Worm (Caenorhabditis elegans) whole organism, young adult: ENCODE measurements around the gene F53B3.5.

Experiments used
- B0019.2 ChIP-seq: fragments of 200-800 bp; sonication (Bioruptor generic); conservative IDR thresholded peaks from 2 replicates; pipeline ENCODE4 v1.3.6; 2022; ENCODE audit warnings: missing genetic modification reagents, missing genetic modification characterization, missing compliant biosample characterization
- B0261.1 ChIP-seq: sonication (generic microtip); optimal IDR thresholded peaks from 2 replicates; lab custom pipeline; 2016; ENCODE audit warnings: mild to moderate bottlenecking, missing genetic modification characterization, moderate library complexity, missing compliant biosample characterization
- C17E4.6 ChIP-seq: fragments of 200-800 bp; sonication (Bioruptor generic); IDR thresholded peaks from 2 replicates; pipeline ENCODE4 v1.3.6; 2022; ENCODE audit warnings: missing genetic modification reagents, missing genetic modification characterization, missing compliant biosample characterization
- F23B12.7 ChIP-seq: sonication (generic microtip); optimal IDR thresholded peaks from 2 replicates; lab custom pipeline; 2017; ENCODE audit warnings: missing genetic modification characterization, mild to moderate bottlenecking, missing compliant biosample characterization, antibody characterized with exemption, moderate library complexity; ENCODE audit not compliant: insufficient read depth
- F57A8.1 ChIP-seq: fragments of 200-800 bp; sonication (Bioruptor generic); optimal IDR thresholded peaks from 2 replicates; lab custom pipeline; 2018; ENCODE audit warnings: mild to moderate bottlenecking, missing genetic modification characterization, moderate library complexity, missing compliant biosample characterization
- K11D2.4 ChIP-seq: fragments of 200-800 bp; sonication (Bioruptor generic); IDR thresholded peaks from 2 replicates; pipeline ENCODE4 v1.3.6; 2022; ENCODE audit warnings: missing genetic modification reagents, missing genetic modification characterization, missing compliant biosample characterization
- Y53G8AR.9 ChIP-seq: fragments of 200-800 bp; sonication (Bioruptor generic); conservative IDR thresholded peaks from 2 replicates; pipeline ENCODE4 v1.3.6; 2022; ENCODE audit warnings: missing genetic modification reagents, missing genetic modification characterization, missing compliant biosample characterization
- akir-1 ChIP-seq: fragments of 200-800 bp; sonication (Bioruptor generic); optimal IDR thresholded peaks from 2 replicates; lab custom pipeline; 2018; ENCODE audit warnings: mild to moderate bottlenecking, missing genetic modification characterization, moderate library complexity, missing compliant biosample characterization
- cebp-1 ChIP-seq, 2 experiments: fragments of 200-800 bp in 1 of 2; sonication (Bioruptor generic) in 1 of 2; sonication (generic microtip) in 1 of 2; IDR thresholded peaks in 1 of 2; optimal IDR thresholded peaks in 1 of 2; 2 replicates each; pipeline versions ENCODE4 v1.3.6 to Lab custom; 2017 to 2022; ENCODE audit warnings: missing compliant biosample characterization in 2 of 2, missing genetic modification characterization in 2 of 2, mild to moderate bottlenecking in 1 of 2, missing genetic modification reagents in 1 of 2, moderate library complexity in 1 of 2
- ceh-40 ChIP-seq: fragments of 200-800 bp; sonication (Bioruptor generic); IDR thresholded peaks from 2 replicates; pipeline ENCODE4 v1.3.6; 2022; ENCODE audit warnings: missing genetic modification characterization, missing compliant biosample characterization
- ceh-58 ChIP-seq: fragments of 200-800 bp; sonication (Bioruptor generic); IDR thresholded peaks from 2 replicates; pipeline ENCODE4 v1.3.6; 2022; ENCODE audit warnings: missing genetic modification characterization, missing compliant biosample characterization
- die-1 ChIP-seq: sonication (generic microtip); optimal IDR thresholded peaks from 2 replicates; lab custom pipeline; 2016; ENCODE audit warnings: missing genotype, mild to moderate bottlenecking, missing genetic modification characterization, missing compliant biosample characterization
- hlh-12 ChIP-seq: sonication (generic microtip); optimal IDR thresholded peaks from 2 replicates; lab custom pipeline; 2016; ENCODE audit warnings: missing genetic modification characterization, missing compliant biosample characterization
- hlh-26 ChIP-seq: fragments of 200-800 bp; sonication (Bioruptor generic); conservative IDR thresholded peaks from 2 replicates; pipeline ENCODE4 v1.3.6; 2022; ENCODE audit warnings: missing genetic modification reagents, missing genetic modification characterization, missing compliant biosample characterization
- hmg-20 ChIP-seq: fragments of 200-800 bp; sonication (Bioruptor generic); IDR thresholded peaks from 2 replicates; pipeline ENCODE4 v1.3.6; 2022; ENCODE audit warnings: missing genetic modification reagents, missing genetic modification characterization, missing compliant biosample characterization
- hsf-1 ChIP-seq: fragments of 200-800 bp; sonication (Bioruptor generic); IDR thresholded peaks from 2 replicates; pipeline ENCODE4 v1.3.6; 2022; ENCODE audit warnings: missing genetic modification reagents, missing genetic modification characterization, missing compliant biosample characterization
- let-526 ChIP-seq: fragments of 200-800 bp; sonication (Bioruptor generic); IDR thresholded peaks from 2 replicates; pipeline ENCODE4 v1.3.6; 2022; ENCODE audit warnings: missing genetic modification reagents, missing genetic modification characterization, missing compliant biosample characterization
- lin-40 ChIP-seq: sonication (generic microtip); optimal IDR thresholded peaks from 2 replicates; lab custom pipeline; 2016; ENCODE audit warnings: missing genetic modification characterization, mild to moderate bottlenecking, missing compliant biosample characterization, missing genotype, missing genetic modification reagents
- lin-54 ChIP-seq: fragments of 200-800 bp; sonication (Bioruptor generic); optimal IDR thresholded peaks from 2 replicates; lab custom pipeline; 2018; ENCODE audit warnings: mild to moderate bottlenecking, missing genetic modification characterization, missing compliant biosample characterization
- lsy-27 ChIP-seq: sonication (generic microtip); optimal IDR thresholded peaks from 2 replicates; lab custom pipeline; 2017; ENCODE audit warnings: missing genetic modification characterization, mild to moderate bottlenecking, missing compliant biosample characterization, antibody characterized with exemption, missing genotype, borderline replicate concordance; ENCODE audit not compliant: insufficient read depth
- madf-10 ChIP-seq: sonication (generic microtip); optimal IDR thresholded peaks from 2 replicates; lab custom pipeline; 2016; ENCODE audit warnings: mild to moderate bottlenecking, missing genetic modification characterization, missing compliant biosample characterization
- nfyb-1 ChIP-seq: fragments of 200-800 bp; sonication (Bioruptor generic); IDR thresholded peaks from 2 replicates; pipeline ENCODE4 v1.3.6; 2022; ENCODE audit warnings: missing genetic modification reagents, missing genetic modification characterization, missing compliant biosample characterization
- nhr-120 ChIP-seq: fragments of 200-800 bp; sonication (Bioruptor generic); IDR thresholded peaks from 2 replicates; pipeline ENCODE4 v1.3.6; 2022; ENCODE audit warnings: missing genetic modification characterization, missing compliant biosample characterization
- nhr-179 ChIP-seq: sonication (generic microtip); optimal IDR thresholded peaks from 2 replicates; lab custom pipeline; 2016; ENCODE audit warnings: mild to moderate bottlenecking, missing genetic modification characterization, missing compliant biosample characterization
- nhr-27 ChIP-seq: fragments of 200-800 bp; sonication (Bioruptor generic); optimal IDR thresholded peaks from 2 replicates; lab custom pipeline; 2018; ENCODE audit warnings: mild to moderate bottlenecking, missing genetic modification characterization, moderate library complexity, missing compliant biosample characterization
- nhr-80 ChIP-seq: sonication (generic microtip); optimal IDR thresholded peaks from 2 replicates; lab custom pipeline; 2016; ENCODE audit warnings: missing genetic modification characterization, missing compliant biosample characterization
- nhr-90 ChIP-seq: sonication (generic microtip); optimal IDR thresholded peaks from 2 replicates; lab custom pipeline; 2016; ENCODE audit warnings: missing genotype, mild to moderate bottlenecking, missing genetic modification characterization, missing compliant biosample characterization
- repo-1 ChIP-seq: sonication (generic microtip); optimal IDR thresholded peaks from 2 replicates; lab custom pipeline; 2017; ENCODE audit warnings: mild to moderate bottlenecking, missing genetic modification characterization, missing compliant biosample characterization
- snpc-1.1 ChIP-seq: sonication (generic microtip); optimal IDR thresholded peaks from 2 replicates; lab custom pipeline; 2017; ENCODE audit warnings: missing genetic modification characterization, mild to moderate bottlenecking, missing compliant biosample characterization, antibody characterized with exemption, moderate library complexity, missing genotype, missing genetic modification reagents; ENCODE audit not compliant: insufficient read depth
- ztf-18 ChIP-seq: sonication (generic microtip); optimal IDR thresholded peaks from 2 replicates; lab custom pipeline; 2016; ENCODE audit warnings: missing genotype, mild to moderate bottlenecking, missing genetic modification characterization, missing compliant biosample characterization
- ztf-26 ChIP-seq: sonication (generic microtip); optimal IDR thresholded peaks from 2 replicates; lab custom pipeline; 2017; ENCODE audit warnings: missing genetic modification characterization, missing compliant biosample characterization
- ztf-28 ChIP-seq: fragments of 200-800 bp; sonication (Bioruptor generic); IDR thresholded peaks from 2 replicates; pipeline ENCODE4 v1.3.6; 2022; ENCODE audit warnings: missing genetic modification reagents, missing genetic modification characterization, missing compliant biosample characterization

The F53B3.5 gene

DNA sequence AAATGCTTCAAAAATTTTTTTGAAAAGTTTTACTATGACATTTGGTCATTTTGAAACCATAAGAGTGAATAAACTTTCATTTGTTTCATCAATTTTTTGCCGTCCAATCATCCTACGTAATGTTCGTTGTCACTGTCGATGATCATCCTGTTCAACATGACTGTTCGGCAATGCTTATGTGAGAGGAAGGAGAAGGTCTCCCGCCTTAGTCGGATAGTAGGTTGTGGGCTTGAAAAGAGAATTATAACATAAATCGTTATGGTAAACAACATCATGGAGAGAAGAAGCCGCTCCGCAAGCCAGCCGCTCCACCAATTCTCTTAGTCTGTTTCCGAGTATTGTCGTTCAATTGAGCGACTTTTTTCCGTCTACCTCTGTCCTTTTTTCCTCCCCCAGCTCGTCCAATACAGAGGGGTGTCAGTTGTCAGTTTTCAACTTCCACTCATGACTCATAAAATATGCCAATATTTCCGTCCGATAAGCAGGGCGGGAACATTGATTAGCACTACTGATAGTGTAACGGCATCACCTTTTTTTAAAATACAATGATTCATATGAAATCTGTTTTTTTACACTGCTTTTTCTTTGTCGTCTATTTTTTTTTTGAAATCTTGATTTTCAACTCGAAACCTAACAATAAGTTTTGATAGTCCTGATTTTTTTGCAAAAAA lies 26.8 kb upstream of the F53B3.5 start:
- TF ChIP-seq nhr-80 (tag; lab: Kevin White, UChicago) (peak; percentile 77), hlh-12 (no peak)

- TF ChIP-seq C17E4.6 (GFP tag; lab: Robert Waterston, UW) (no peak), nhr-90 (tag; lab: Kevin White, UChicago) (no peak), Y53G8AR.9 (GFP tag; lab: Robert Waterston, UW) (no peak), F23B12.7 (tag; lab: Kevin White, UChicago) (no peak), cebp-1 (GFP tag; IDR thresholded peaks at IDR 0.05; lab: Robert Waterston, UW) (no peak), cebp-1 (tag; optimal IDR thresholded peaks at IDR 0.05; lab: Kevin White, UChicago) (peak; percentile 1), ztf-26 (tag; lab: Kevin White, UChicago) (no peak), nhr-120 (GFP tag; lab: Robert Waterston, UW) (no peak), B0019.2 (GFP tag; lab: Robert Waterston, UW) (no peak), nhr-179 (tag; lab: Kevin White, UChicago) (no peak), let-526 (GFP tag; lab: Robert Waterston, UW) (no peak), nhr-80 (tag; lab: Kevin White, UChicago) (peak; percentile 56), ztf-28 (GFP tag; lab: Robert Waterston, UW) (no peak), akir-1 (GFP tag; lab: Kevin White, UChicago) (no peak), hsf-1 (GFP tag; lab: Robert Waterston, UW) (no peak), ceh-58 (GFP tag; lab: Robert Waterston, UW) (no peak), lsy-27 (tag; lab: Kevin White, UChicago) (no peak), nhr-27 (tag; lab: Kevin White, UChicago) (no peak)
These were observed 24.5 kb upstream of the F53B3.5 start for ce11 chrX:2903715-2904419.

DNA sequence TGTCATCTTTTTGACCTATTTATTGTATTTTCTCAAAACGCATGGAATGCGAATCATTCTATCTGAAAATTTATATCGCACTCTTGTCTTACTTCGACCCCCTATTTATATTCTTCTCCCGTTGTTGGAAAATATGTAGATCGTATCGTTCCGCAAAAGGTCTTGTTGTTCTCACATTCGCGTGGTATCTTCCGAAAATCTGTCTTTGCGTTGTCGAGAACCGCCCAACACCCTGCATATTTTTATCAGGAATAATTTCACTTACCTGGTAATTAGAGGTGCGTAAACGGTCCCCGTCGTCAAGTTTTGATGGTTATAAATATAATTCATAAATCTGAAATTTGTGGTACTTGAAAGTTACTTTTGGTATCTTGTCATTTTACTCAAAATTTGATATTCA lies 23.5 kb upstream of the F53B3.5 start:
- TF ChIP-seq snpc-1.1 (tag; lab: Kevin White, UChicago) = no peak
- no peak for TF ChIP-seq nhr-90 (tag; lab: Kevin White, UChicago)
- TF ChIP-seq K11D2.4 = no peak
- no peak for TF ChIP-seq die-1 (tag; lab: Kevin White, UChicago)
- no peak for TF ChIP-seq ceh-40 (GFP tag; lab: Robert Waterston, UW)
- TF ChIP-seq hlh-26 (GFP tag; lab: Robert Waterston, UW) = no peak
- TF ChIP-seq ztf-18 = no peak
- no peak for TF ChIP-seq madf-10
- no peak for TF ChIP-seq F57A8.1
- TF ChIP-seq lin-54 (GFP tag; lab: Kevin White, UChicago) = no peak
- TF ChIP-seq repo-1 (tag; lab: Kevin White, UChicago) = no peak
- TF ChIP-seq, all 124 proteins: peak for 0

ce11 chrX:2900897-2901496 lies 21.6 kb upstream of the F53B3.5 start:
- TF ChIP-seq nfyb-1 (GFP tag; lab: Robert Waterston, UW) (0 out of 2 replicates have a peak, but pooled peaks have one; percentile 21), hmg-20 (GFP tag; lab: Robert Waterston, UW) (no peak), lin-40 (tag; lab: Kevin White, UChicago) (no peak), B0261.1 (tag; lab: Kevin White, UChicago) (no peak)
